Fruit fly (Drosophila melanogaster) whole organism: Measurements from ENCODE around the gene CG12057.

Experiments used
- EcR ChIP-seq, 2 experiments: fragments of >200 bp; optimal IDR thresholded peaks; 2 replicates each; lab custom pipeline; 2017; ENCODE audit warnings: missing biosample characterization in 2 of 2, missing genetic modification characterization in 2 of 2, missing genetic modification reagents in 2 of 2
- pan ChIP-seq: fragments of >200 bp; optimal IDR thresholded peaks from 2 replicates; lab custom pipeline; 2017
- psq ChIP-seq: fragments of >200 bp; optimal IDR thresholded peaks from 2 replicates; lab custom pipeline; 2017
- usp ChIP-seq: fragments of >200 bp; optimal IDR thresholded peaks from 2 replicates; lab custom pipeline; 2017; ENCODE audit warnings: missing biosample characterization, missing genetic modification characterization, mixed read lengths

- TF ChIP-seq usp (GFP tag; lab: Kevin White, UChicago): no peak
- TF ChIP-seq EcR (GFP tag; optimal IDR thresholded peaks at IDR 0.05; lab: Kevin White, UChicago): no peak
- TF ChIP-seq pan: no peak
- TF ChIP-seq psq (lab: Kevin White, UChicago): no peak
Observed at dm6 chrX:9232199-9232598, 40.7 kb downstream of the CG12057 start, which contains the start of gene CG12121.
